Worm (Caenorhabditis elegans): ENCODE data around the gene sly-1.

- TF ChIP-seq nhr-28 (tag; optimal IDR thresholded peaks at IDR 0.05) (no peak), ceh-82 (tag; optimal IDR thresholded peaks at IDR 0.05) (peak; percentile 77 to 86 (median 80)), fos-1 (tag; optimal IDR thresholded peaks at IDR 0.05) (peak; percentile 58), nhr-71 (tag; optimal IDR thresholded peaks at IDR 0.05) (peak; percentile 91), lsy-2 (tag; optimal IDR thresholded peaks at IDR 0.05) (peak; percentile 92 to 94), pag-3 (tag; optimal IDR thresholded peaks at IDR 0.05; ENCODE audit: borderline replicate concordance, insufficient read depth) (peak; percentile 74), ztf-11 (tag; optimal IDR thresholded peaks at IDR 0.05) (peak in 1 of 2 experiments; percentile 64)
These were observed at the start of gene sly-1, which contains the start of gene sip-1 for ce11 chrIII:10506699-10507248.

Data from whole organism, L1 larva.